3 fruit fly cellular contexts compared by ENCODE assay signal in genomic region chr2L:14627129-14627528, dm6.
A peak's percentile ranks its signal among the peaks of the same experiment; 100 is the strongest.
TF ChIP-seq lines count a peak whose summit lies in the region.

No protein-coding gene starts in this region.

- no peak for TF ChIP-seq CTCF in whole organism, embryonic (GFP tag; optimal IDR thresholded peaks at IDR 0.05; lab: Kevin White, UChicago)

TF ChIP-seq in whole organism, embryonic, 481 proteins besides CTCF, POLR2A, EP300 and RAD21 (continues in another document):
- TF ChIP-seq pho (GFP tag; optimal IDR thresholded peaks at IDR 0.05; lab: Kevin White, UChicago) (no peak), CG30403 (GFP tag; optimal IDR thresholded peaks at IDR 0.05; lab: Kevin White, UChicago) (no peak), CG11398 (GFP tag; optimal IDR thresholded peaks at IDR 0.05; lab: Kevin White, UChicago) (no peak), sob (GFP tag; IDR thresholded peaks at IDR 0.05; lab: Robert Waterston, UW) (no peak), CG42726 (GFP tag; IDR thresholded peaks at IDR 0.05; lab: Robert Waterston, UW; ENCODE audit: partially characterized antibody) (no peak), ham (GFP tag; IDR thresholded peaks at IDR 0.05; lab: Robert Waterston, UW) (no peak), zen2 (GFP tag; IDR thresholded peaks at IDR 0.05; lab: Robert Waterston, UW; ENCODE audit: partially characterized antibody) (no peak), dmrt11E (tag; optimal IDR thresholded peaks at IDR 0.05; lab: Kevin White, UChicago) (peak; percentile 27), Atf3 (GFP tag; optimal IDR thresholded peaks at IDR 0.05; lab: Kevin White, UChicago) (no peak), ranshi (GFP tag; IDR thresholded peaks at IDR 0.05; lab: Robert Waterston, UW) (no peak), tx (GFP tag; optimal IDR thresholded peaks at IDR 0.05; lab: Kevin White, UChicago) (no peak), bbx (GFP tag; IDR thresholded peaks at IDR 0.05; lab: Robert Waterston, UW; ENCODE audit: partially characterized antibody) (no peak), pros (GFP tag; optimal IDR thresholded peaks at IDR 0.05; lab: Kevin White, UChicago) (no peak), CG9727 (GFP tag; optimal IDR thresholded peaks at IDR 0.05; lab: Kevin White, UChicago) (no peak), BtbVII (GFP tag; optimal IDR thresholded peaks at IDR 0.05; lab: Kevin White, UChicago) (no peak), Opbp (GFP tag; IDR thresholded peaks at IDR 0.05; lab: Robert Waterston, UW; ENCODE audit: partially characterized antibody) (no peak), MBD-R2 (GFP tag; IDR thresholded peaks at IDR 0.05; lab: Robert Waterston, UW) (no peak), sug (tag; optimal IDR thresholded peaks at IDR 0.05; lab: Kevin White, UChicago) (no peak), HLH4C (GFP tag; IDR thresholded peaks at IDR 0.05; lab: Robert Waterston, UW; ENCODE audit: partially characterized antibody) (no peak), zen (tag; optimal IDR thresholded peaks at IDR 0.05; lab: Kevin White, UChicago) (peak; percentile 38), gcm (GFP tag; optimal IDR thresholded peaks at IDR 0.05; lab: Kevin White, UChicago) (no peak), CG10267 (tag; optimal IDR thresholded peaks at IDR 0.05; lab: Kevin White, UChicago) (peak; percentile 19), D19A (tag; optimal IDR thresholded peaks at IDR 0.05; lab: Kevin White, UChicago) (no peak), CG17568 (GFP tag; optimal IDR thresholded peaks at IDR 0.05; lab: Kevin White, UChicago) (no peak), ind (GFP tag; optimal IDR thresholded peaks at IDR 0.05; lab: Kevin White, UChicago) (no peak), rib (GFP tag; IDR thresholded peaks at IDR 0.05; lab: Robert Waterston, UW) (no peak), CrebB (tag; optimal IDR thresholded peaks at IDR 0.05; lab: Kevin White, UChicago) (no peak), dpn (GFP tag; optimal IDR thresholded peaks at IDR 0.05; lab: Kevin White, UChicago) (no peak), Chrac-16 (GFP tag; optimal IDR thresholded peaks at IDR 0.05; lab: Kevin White, UChicago) (no peak), oc (tag; optimal IDR thresholded peaks at IDR 0.05; lab: Kevin White, UChicago) (no peak), otp (GFP tag; IDR thresholded peaks at IDR 0.05; lab: Robert Waterston, UW) (no peak)

TF ChIP-seq in whole organism, prepupa, 60 proteins besides CTCF, POLR2A, EP300 and RAD21:
- TF ChIP-seq CG1621 (tag; optimal IDR thresholded peaks at IDR 0.05; lab: Kevin White, UChicago) (no peak), ss (GFP tag; optimal IDR thresholded peaks at IDR 0.05; lab: Kevin White, UChicago) (no peak), OdsH (GFP tag; optimal IDR thresholded peaks at IDR 0.05; lab: Kevin White, UChicago) (peak; percentile 1), cyc (GFP tag; optimal IDR thresholded peaks at IDR 0.05; lab: Kevin White, UChicago) (no peak), Hr4 (GFP tag; optimal IDR thresholded peaks at IDR 0.05; lab: Kevin White, UChicago) (no peak), CG10631 (GFP tag; optimal IDR thresholded peaks at IDR 0.05; lab: Kevin White, UChicago) (peak; percentile 0), Smox (GFP tag; optimal IDR thresholded peaks at IDR 0.05; lab: Kevin White, UChicago) (no peak), Met (GFP tag; optimal IDR thresholded peaks at IDR 0.05; lab: Kevin White, UChicago) (peak; percentile 8), Eip78C (GFP tag; lab: Kevin White, UChicago) (peak; percentile 50), CG16779 (tag; optimal IDR thresholded peaks at IDR 0.05; lab: Kevin White, UChicago) (no peak), svp (GFP tag; lab: Kevin White, UChicago) (peak; percentile 45), salr (GFP tag; optimal IDR thresholded peaks at IDR 0.05; lab: Kevin White, UChicago) (peak in 1 of 2 experiments; percentile 15), Ets96B (tag; optimal IDR thresholded peaks at IDR 0.05; lab: Kevin White, UChicago) (peak; percentile 7)

TF ChIP-seq in whole organism, pupa, 21 proteins besides CTCF, POLR2A, EP300 and RAD21:
- TF ChIP-seq CG14655 (GFP tag; optimal IDR thresholded peaks at IDR 0.05; lab: Kevin White, UChicago) (peak; percentile 52), Ets98B (GFP tag; IDR thresholded peaks at IDR 0.05; lab: Robert Waterston, UW) (no peak), CG12605 (GFP tag; IDR thresholded peaks at IDR 0.05; lab: Robert Waterston, UW) (no peak), CG32121 (GFP tag; IDR thresholded peaks at IDR 0.05; lab: Robert Waterston, UW) (no peak), CG9948 (tag; optimal IDR thresholded peaks at IDR 0.05; lab: Kevin White, UChicago) (peak; percentile 2), CG17806 (tag; optimal IDR thresholded peaks at IDR 0.05; lab: Kevin White, UChicago) (no peak)
